Worm (Caenorhabditis elegans) whole organism, midembryonic: Measurements from ENCODE around the gene C23H5.15.

ENCODE experiments used
- T22C8.4 ChIP-seq: fragments of 200-800 bp; sonication (Bioruptor generic); IDR thresholded peaks from 2 replicates; pipeline ENCODE4 v1.3.6; 2022; ENCODE audit warnings: missing genetic modification characterization, missing compliant biosample characterization
- cog-1 ChIP-seq: sonication (generic microtip); optimal IDR thresholded peaks from 2 replicates; lab custom pipeline; 2016; ENCODE audit warnings: missing genetic modification characterization, missing compliant biosample characterization
- flt-1 ChIP-seq: fragments of 200-800 bp; sonication (Bioruptor generic); IDR thresholded peaks from 2 replicates; pipeline ENCODE4 v1.3.6; 2022; ENCODE audit warnings: missing genetic modification characterization, missing compliant biosample characterization
- klf-2 ChIP-seq: fragments of 200-800 bp; sonication (Bioruptor generic); conservative IDR thresholded peaks from 2 replicates; pipeline ENCODE4 v1.3.6; 2022; ENCODE audit warnings: missing genetic modification reagents, missing genetic modification characterization, missing compliant biosample characterization
- med-1 ChIP-seq: sonication (generic microtip); optimal IDR thresholded peaks from 2 replicates; lab custom pipeline; 2017; ENCODE audit warnings: missing genetic modification characterization, mild to moderate bottlenecking, missing compliant biosample characterization, antibody characterized with exemption, missing genetic modification reagents; ENCODE audit not compliant: insufficient read depth
- ref-1 ChIP-seq: fragments of 200-800 bp; sonication (Bioruptor generic); conservative IDR thresholded peaks from 2 replicates; pipeline ENCODE4 v1.3.6; 2022; ENCODE audit warnings: missing genetic modification reagents, missing genetic modification characterization, missing compliant biosample characterization
- tab-1 ChIP-seq: fragments of 200-800 bp; sonication (Bioruptor generic); IDR thresholded peaks from 2 replicates; pipeline ENCODE4 v1.3.6; 2022; ENCODE audit warnings: missing genetic modification characterization, missing compliant biosample characterization
- ztf-23 ChIP-seq: fragments of 200-800 bp; sonication (Bioruptor generic); IDR thresholded peaks from 2 replicates; pipeline ENCODE4 v1.3.6; 2022; ENCODE audit warnings: missing genetic modification reagents, missing genetic modification characterization, missing compliant biosample characterization
- ztf-29 ChIP-seq: fragments of 200-800 bp; sonication (Bioruptor generic); IDR thresholded peaks from 2 replicates; pipeline ENCODE4 v1.3.6; 2022; ENCODE audit warnings: missing genetic modification reagents, missing genetic modification characterization, missing compliant biosample characterization

DNA sequence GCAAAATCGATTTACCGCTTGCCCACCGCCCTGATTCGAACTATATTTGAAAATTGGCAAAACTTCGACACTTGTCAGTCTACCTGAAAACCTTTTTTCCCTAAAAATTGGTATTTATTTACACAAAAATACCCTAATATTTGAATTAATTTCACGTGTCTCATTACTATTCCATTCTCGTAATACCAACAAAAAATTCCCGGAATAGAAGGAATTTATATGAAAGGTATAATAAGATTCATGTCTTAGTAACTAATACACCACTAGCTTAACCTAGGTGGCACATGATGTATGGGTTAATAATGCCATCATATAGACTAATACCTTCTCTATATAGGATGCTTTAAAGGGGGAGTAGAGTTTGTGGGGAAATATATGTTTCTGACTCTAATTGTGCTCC lies 14.6 kb upstream of the C23H5.15 start:
- TF ChIP-seq T22C8.4 (GFP tag; lab: Robert Waterston, UW) (no peak), ztf-23 (GFP tag; lab: Robert Waterston, UW) (no peak), klf-2 (GFP tag; lab: Robert Waterston, UW) (no peak), tab-1 (GFP tag; lab: Robert Waterston, UW) (no peak), ztf-29 (GFP tag; lab: Robert Waterston, UW) (no peak), ref-1 (GFP tag; lab: Robert Waterston, UW) (no peak), med-1 (GFP tag; lab: Kevin White, UChicago) (no peak), flt-1 (GFP tag; lab: Robert Waterston, UW) (no peak), cog-1 (no peak)
